Worm (Caenorhabditis elegans) whole organism, dauer: ENCODE data around the gene str-231.
"Not testable (repeated sequence)": the region's sequence is repeated elsewhere in the genome, so short reads cannot be mapped to it uniquely, and the experiment has no call there.

Experiments used
- unc-62 ChIP-seq: sonication (generic microtip); optimal IDR thresholded peaks from 2 replicates; lab custom pipeline; 2017; ENCODE audit warnings: missing biosample characterization, missing genetic modification reagents, missing genetic modification characterization

The str-231 gene

DNA sequence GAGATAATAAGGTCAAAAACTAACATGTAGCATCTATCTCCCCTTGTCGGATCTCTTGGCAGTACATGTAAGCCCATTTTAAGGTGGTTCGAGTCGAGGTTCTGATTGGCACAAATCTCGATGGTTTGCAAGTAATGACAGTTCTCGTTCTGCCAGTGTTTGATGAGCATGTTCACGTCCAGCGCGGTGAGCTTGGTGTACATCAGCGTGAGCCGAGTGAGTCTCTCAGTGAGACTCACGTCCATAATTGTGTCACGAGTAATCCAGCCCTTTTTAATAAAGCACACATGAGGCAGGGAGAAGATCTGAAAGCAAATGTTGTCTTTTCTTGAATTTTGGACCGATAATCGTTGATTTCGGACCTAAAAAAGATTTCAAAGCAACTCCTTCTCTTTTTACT is 25.4 kb upstream of the str-231 start, which contains the start of gene T10C6.16:
Gene T10C6.16 (minus strand): TSS at position 245 of the 400 bp plus-strand sequence.
- no peak for TF ChIP-seq unc-62

DNA sequence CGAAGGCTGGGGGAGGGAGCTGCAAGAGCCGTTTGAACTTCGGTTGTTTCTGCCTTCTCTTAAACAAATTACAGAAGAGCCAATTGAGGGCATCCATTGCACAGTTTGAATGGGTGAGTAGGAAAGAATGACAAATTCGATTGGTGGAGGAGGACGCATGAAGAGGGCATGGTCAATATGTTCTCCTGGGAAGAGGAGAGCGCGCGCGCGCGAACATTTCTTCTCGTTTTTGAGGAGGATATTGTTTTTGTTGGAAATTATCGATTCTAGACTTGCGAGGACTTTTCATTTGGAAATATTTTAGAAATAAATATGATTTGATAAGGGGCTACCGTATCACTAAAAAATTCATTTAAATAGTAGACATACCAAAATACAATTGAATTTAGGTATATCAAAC is 24.2 kb upstream of the str-231 start, which contains the start of gene T10C6.7:
Gene T10C6.7 (minus strand): TSS at position 143 of the 400 bp plus-strand sequence.
- no peak for TF ChIP-seq unc-62

DNA sequence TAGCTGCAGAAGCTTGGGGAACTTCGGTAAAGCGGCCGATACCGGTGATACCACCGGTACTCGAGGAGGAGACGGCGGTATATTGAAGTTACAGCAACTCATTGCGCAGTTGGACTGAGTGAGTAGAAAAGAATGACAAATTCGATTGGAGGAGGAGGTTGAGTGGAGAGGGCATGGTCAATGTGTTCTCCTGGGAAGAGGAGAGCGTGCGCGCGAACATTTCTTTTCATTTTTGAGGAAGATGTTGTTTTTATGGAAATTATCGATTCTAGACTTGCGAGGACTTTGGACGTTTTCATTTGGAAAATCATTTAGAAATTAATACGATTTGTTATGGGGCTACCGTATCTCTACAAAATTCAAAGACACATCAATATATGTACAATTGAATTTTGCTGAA is 21.8 kb upstream of the str-231 start:
- no peak for TF ChIP-seq unc-62

DNA sequence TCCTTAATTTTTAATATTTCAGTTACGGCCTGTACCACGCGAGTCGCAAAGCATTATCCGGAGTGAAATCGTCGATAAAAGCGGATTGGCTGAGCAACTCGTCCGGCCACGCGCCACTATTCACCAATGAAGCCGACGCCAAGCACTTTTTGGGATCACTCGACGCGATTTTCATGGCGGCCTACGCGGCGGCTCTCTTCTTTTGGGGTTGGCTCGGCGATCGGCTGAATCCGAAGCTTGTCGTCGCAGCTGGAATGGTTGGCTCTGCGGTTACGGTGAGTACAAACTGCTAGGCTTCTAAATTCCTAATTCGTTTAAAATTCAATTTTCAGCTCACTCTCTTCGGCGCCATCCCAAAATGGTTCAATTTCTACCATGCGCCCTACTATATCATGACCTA is 17.5 kb upstream of the str-231 start:
- TF ChIP-seq unc-62, result no peak

DNA sequence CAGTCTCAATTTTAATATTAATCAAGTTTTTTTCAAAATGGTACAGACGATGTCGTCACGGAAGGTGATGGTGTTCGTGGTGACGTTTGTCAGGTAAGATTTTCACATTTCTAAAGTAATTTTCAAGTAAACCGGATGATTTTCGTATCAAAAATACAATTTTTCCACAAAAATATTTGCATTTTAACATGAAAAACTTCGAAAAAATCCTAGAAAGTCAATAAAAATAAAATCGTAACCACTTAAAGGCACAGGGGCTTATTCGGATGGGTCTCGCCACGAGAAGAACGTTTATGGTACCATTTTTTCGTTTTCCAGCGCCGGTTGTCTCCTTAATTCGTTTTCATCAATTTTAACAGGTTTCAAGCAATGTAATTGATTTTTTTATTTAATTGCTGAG is 16.9 kb upstream of the str-231 start, which contains the start of gene T10C6.6:
Gene T10C6.6 (plus strand): TSS at position 27 of the 400 bp plus-strand sequence.
- TF ChIP-seq unc-62, result no peak

DNA sequence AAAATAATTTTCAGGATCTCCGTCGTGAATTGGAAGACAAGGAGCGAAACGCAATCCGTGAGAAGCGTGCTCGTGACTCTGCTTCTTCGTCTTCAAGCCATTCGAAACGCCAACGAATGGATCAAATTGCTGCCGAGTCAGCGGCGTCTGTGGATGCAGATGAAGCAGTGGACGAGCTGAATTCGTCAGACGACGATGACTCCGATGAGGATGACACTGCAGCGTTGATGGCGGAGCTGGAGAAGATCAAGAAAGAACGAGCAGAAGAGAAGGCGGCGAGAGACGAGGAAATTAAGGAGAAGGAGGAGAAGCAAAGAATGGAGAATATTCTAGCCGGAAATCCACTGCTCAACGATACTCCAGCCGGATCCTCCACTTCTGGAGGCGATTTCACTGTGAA is 16.2 kb upstream of the str-231 start:
- no peak for TF ChIP-seq unc-62

DNA sequence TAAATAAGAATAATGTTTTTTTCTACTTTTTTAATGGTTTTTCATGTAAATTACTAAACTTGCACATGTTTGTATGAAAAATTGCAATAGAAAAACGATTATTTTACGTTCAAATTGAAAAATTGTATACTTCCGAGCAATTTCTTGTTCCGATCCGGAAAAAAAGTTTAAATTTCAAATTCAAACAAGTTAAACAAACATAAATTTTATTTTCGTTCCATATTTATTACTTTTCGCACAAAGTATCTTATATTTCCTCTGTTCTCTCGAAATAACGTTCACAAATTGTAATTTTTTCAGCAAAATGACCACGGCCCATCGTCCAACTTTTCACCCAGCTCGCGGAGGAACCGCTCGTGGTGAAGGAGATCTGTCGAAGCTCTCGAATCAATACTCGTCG is 15.6 kb upstream of the str-231 start, which contains the start of gene cwc-15:
Gene cwc-15 (plus strand): TSS at position 301 of the 400 bp plus-strand sequence.
- no peak for TF ChIP-seq unc-62

DNA sequence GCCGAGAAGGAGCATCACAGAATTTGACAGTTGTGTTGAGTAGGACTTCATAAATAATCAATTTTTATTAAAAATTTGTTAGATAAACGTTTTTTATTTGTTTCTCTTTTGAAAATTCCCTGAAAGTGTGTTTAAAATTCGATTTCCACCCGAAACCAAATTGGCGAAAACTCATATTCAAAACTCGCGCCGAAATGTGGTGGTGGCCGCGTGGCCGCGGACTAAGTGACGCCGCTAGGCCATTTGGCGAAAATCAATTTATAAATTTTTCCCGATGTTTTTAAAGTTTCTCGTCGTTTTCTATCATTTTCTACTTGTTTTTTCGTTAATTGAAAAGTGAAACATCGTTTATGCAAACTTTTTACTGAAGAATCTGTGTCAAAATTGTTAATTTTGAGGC is 15.2 kb upstream of the str-231 start:
- TF ChIP-seq unc-62, result no peak

DNA sequence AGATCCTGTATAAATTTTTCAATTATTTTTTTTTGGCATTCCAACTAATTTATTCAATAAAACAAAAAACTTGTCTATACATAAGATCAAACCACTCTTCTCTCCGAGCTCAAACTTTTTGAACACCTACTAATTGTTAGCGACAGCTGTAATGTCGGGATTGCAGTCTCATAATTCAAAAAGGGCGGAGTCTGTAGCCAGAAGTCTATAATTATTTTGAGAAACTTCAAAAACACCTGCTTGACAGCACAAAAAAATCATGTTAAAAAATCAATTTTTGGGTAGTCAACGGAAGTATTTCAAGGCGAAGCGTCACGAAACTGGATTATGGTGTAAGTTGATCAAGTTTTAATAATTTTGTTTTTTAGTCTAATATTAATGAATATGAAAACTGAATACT is 12.6 kb upstream of the str-231 start, which contains the start of gene srx-44:
Gene srx-44 (plus strand): TSS at position 301 of the 400 bp plus-strand sequence.
- TF ChIP-seq unc-62, result no peak

DNA sequence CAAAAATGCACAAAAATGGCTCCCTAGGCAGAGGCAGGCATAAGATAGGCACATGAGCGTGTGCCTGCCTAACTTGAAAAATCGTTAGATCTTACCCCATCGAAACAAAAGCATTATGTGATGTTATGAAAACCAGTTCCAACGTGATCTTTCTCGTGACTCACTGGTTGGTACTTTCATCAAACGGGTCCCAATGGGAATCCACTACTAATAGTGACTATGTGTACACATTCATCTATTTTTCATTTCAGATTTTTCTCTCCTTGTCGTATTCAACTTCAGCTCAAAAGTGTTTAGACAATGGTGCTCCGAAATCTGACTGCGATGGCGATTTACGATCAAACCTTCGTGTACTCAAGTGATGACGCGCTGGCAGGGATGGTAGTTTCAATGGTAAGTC is 10.3 kb upstream of the str-231 start, which contains the start of gene srx-43:
Gene srx-43 (plus strand): TSS at position 301 of the 400 bp plus-strand sequence.
- TF ChIP-seq unc-62, result no peak

DNA sequence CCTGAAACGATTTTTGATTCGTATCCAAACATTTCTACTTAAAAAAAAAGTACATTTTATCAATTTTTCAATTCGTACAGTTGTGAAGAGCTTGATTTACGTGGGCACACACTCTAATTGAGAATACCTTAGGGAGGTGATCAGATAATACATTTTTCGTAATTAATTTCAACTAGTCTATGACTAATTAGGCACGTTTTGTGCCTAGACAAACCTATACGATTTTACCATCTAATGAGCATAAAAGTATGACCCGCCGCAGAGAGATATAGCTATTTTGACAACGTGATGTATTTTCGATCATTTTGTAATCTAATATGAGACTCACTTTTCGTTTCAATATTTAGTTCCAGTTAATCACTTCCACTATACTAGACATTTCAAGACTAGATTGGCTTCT is 9.6 kb upstream of the str-231 start:
- TF ChIP-seq unc-62, result no peak

DNA sequence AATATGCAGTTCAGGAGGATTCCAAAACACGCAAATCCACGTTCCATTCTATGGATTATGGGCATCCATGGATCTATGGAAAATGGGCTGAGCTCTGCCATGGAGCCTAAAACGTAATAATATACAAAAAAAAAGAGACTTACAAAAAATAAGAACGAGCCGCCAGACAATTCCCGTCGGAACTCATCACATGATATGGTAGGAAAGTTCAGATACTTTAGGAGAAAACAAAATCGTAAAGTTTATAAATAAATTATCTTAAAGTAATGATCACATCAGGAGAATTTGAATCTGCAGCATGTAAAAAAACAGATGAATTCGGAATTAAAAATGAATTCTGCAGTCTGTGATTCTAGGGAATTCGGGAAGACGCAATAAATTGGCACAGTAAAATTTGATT is 8.2 kb upstream of the str-231 start, which contains the start of gene str-232:
Gene str-232 (minus strand): TSS at position 101 of the 400 bp plus-strand sequence.
- no peak for TF ChIP-seq unc-62

DNA sequence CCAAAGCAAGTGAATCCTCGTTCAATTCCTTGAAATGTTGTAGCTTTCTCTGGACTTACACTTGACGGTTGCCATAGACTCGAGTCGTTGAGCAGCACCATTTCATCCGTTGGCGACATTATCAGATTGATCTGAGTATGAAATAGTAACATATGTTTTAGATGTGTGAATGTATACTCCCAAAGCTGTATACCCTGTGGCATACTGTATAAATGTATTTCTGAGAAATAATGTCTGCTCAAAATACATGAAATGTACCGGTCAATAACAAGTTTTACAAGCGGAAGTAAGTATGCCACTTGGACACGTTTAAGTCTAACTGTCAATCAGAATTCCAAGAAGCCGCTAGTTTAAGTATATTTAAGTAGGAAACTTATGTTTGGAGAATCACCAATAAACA is 2.2 kb upstream of the str-231 start, which contains the start of gene str-233:
Gene str-233 (minus strand): TSS at position 101 of the 400 bp plus-strand sequence.
- no peak for TF ChIP-seq unc-62

DNA sequence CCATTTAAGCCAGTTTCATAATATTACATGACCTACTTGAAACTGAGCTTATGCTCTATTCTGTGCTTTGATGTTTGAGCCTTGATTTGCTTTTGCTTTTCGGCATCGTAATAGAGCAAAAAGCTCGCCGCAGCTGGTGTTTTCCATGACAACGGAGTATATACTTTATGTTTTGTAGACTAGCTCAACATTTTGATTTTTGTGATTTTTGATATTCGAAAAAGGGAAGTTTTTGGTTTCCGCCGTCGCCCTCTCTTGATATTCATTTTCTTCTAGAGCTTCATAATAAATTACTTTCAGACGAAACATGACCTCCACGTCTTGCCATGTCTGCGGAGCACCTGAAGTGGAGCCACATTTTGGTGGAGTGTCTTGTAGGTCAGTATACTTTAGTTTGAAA is 5.1 kb downstream of the str-231 start, which contains the start of gene nhr-63:
Gene nhr-63 (plus strand): TSS at position 301 of the 400 bp plus-strand sequence.
- no peak for TF ChIP-seq unc-62

DNA sequence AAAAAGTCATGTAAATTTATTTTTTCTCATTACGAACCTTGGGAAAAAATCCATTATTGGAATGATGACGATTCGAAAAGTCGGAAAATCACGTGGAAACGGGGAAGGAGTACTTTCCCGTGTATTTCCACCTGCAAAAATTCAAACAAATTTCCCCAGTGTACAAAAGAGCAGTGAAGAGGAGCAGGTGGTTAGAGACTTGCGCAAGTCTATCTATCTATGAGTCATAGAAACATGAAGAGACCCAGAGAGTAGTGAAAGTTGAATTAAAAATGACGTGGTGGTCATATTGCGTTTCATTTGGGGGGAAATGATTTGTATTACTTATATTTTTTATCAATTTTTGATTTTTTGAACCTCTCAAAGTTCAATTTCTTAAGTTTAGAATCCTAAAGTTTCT is 7.0 kb downstream of the str-231 start, which contains the start of gene nhr-50:
Gene nhr-50 (minus strand): TSS at position 199 of the 400 bp plus-strand sequence.
- no peak for TF ChIP-seq unc-62

DNA sequence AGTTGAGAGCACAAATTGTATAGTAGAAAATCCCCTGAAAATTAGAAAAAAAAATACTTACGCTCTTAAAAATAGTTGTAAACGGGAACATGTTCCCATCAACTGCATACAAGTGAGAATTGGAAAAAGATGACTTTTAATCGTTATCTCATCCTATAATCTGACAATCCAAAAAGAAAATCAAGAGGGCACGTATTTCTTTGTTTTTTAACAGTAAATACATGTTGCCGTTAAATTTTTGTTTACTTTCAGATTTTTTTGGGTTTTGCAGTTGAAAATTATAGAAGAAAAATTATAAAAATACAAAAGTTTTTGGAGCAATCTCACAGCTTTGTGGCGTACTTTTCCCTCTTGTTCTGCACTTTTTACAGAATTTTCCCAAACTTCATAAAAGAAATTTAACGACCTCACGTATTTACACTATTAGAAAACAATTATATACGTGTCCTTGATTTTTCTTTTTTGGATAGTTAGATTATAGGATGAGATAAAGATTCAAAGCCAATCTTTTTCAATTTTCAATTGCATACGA is 10.7 kb downstream of the str-231 start, which contains the start of the genes C06C6.9 and C06C6.8:
Gene C06C6.9 (minus strand): TSS at position 101 of the 532 bp plus-strand sequence.
Gene C06C6.8 (plus strand): TSS at position 482 of the 532 bp plus-strand sequence.
- no peak for TF ChIP-seq unc-62

DNA sequence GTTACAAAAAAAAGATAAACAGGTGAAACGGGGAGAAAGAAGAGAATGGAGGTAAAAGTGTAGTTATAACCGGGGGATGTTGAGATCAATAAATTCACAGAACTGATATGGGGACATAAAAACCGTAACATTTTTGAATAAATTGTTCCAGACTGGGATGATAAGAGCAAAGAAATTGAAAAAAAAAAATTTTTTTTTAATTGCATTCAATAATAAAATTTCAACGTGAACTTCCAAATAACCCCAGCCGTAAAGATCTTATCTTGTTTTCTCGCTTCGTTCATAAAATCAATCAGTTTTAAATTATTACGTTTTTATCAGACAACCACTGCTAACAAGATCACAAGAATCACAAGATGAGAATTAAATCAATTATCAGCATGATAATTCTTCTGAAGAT is 15.6 kb downstream of the str-231 start, which contains the start of gene C06C6.7:
Gene C06C6.7 (plus strand): TSS at position 301 of the 400 bp plus-strand sequence.
- TF ChIP-seq unc-62, result not testable (repeated sequence)

DNA sequence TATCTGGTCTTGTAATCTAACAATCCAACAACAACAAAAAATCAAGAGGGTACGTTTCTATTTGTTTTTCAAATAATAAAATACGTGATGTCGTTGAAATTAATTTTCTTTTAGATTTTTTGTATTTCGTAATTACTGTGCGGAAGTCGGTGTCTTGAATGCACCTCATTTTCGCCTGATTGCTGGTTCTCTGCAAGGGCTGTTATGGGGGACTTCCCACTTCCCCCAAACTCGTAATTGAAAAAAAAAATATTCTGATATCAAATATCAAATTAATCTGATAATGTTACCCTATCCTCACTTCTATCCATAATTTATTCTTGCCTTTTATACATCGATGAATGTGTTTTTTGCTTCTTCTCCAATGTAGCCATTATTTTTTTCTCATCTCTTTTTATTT is 19.3 kb downstream of the str-231 start, which contains the start of gene F36G9.15:
Gene F36G9.15 (minus strand): TSS at position 101 of the 400 bp plus-strand sequence.
- TF ChIP-seq unc-62, result no peak
